Fruit fly (Drosophila melanogaster) Kc167 (cell line): ENCODE measurements around the gene E23.

Experiments used
- Myc ChIP-seq: fragments of >200 bp; optimal IDR thresholded peaks from 2 replicates; lab custom pipeline; 2017; ENCODE audit warnings: missing external identifiers
- Sin3A ChIP-seq: fragments of >200 bp; optimal IDR thresholded peaks from 2 replicates; lab custom pipeline; 2018; ENCODE audit warnings: missing external identifiers
- h ChIP-seq: fragments of >200 bp; optimal IDR thresholded peaks from 3 replicates; lab custom pipeline; 2018; ENCODE audit warnings: missing external identifiers
- insv ChIP-seq: fragments of >200 bp; optimal IDR thresholded peaks from 3 replicates; lab custom pipeline; 2018; ENCODE audit warnings: missing external identifiers
- psq ChIP-seq: fragments of >200 bp; optimal IDR thresholded peaks from 2 replicates; lab custom pipeline; 2017; ENCODE audit warnings: missing external identifiers

DNA sequence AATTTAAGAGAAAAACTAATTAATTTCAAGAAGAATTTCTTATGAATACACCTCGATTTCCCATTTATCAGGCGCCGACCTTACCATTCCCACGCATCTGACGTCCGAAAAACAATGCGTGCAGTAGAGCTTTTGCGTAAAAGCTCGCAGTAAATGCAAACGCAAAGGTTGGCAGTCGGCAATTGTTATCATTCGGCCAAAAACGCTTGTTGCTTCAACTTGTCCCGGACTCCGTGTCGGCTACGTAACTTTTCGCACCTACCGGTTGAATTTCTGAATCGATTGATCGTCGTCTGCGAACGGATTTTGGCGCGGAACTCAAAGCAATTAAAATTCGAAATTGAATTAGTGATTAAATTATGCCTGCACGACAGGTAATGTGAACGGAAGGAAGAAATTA is 50.7 kb downstream of the E23 start, which contains the start of gene CG3277:
- no peak for TF ChIP-seq insv (lab: Kevin White, UChicago)
- no peak for TF ChIP-seq Sin3A
- no peak for TF ChIP-seq psq (lab: Kevin White, UChicago)
- no peak for TF ChIP-seq Myc (lab: Kevin White, UChicago)
- no peak for TF ChIP-seq h
